Fruit fly (Drosophila melanogaster): ENCODE data around the gene CG10510.

- no peak for TF ChIP-seq EcR (GFP tag; optimal IDR thresholded peaks at IDR 0.05)
- no peak for TF ChIP-seq CG9948 (tag; optimal IDR thresholded peaks at IDR 0.05)
- no peak; the same call in 1 of the 2 replicates for TF ChIP-seq CG10348 (GFP tag; IDR thresholded peaks at IDR 0.05)
- no peak for TF ChIP-seq CG15710 (tag; optimal IDR thresholded peaks at IDR 0.05)
- peak; percentile 75 for TF ChIP-seq Ets98B (GFP tag; IDR thresholded peaks at IDR 0.05)
- TF ChIP-seq CG4496 (GFP tag; IDR thresholded peaks at IDR 0.05) = peak; percentile 78
- TF ChIP-seq CG8301 (tag; optimal IDR thresholded peaks at IDR 0.05) = peak; percentile 71
- TF ChIP-seq CG8159 (tag; optimal IDR thresholded peaks at IDR 0.05) = no peak
- no peak for TF ChIP-seq D1 (tag; optimal IDR thresholded peaks at IDR 0.05)
Measured at dm6 chr3L:21229764-21230163, 19.9 kb upstream of the CG10510 start.

Data from whole organism, pupa.